Fruit fly (Drosophila melanogaster) whole organism, embryonic: ENCODE data around the gene Pvf2.

Experiments used
- ATbp ChIP-seq: fragments of 200-800 bp; sonication (Bioruptor generic); optimal IDR thresholded peaks from 2 replicates; lab custom pipeline; 2017; ENCODE audit warnings: missing biosample characterization, mild to moderate bottlenecking, missing genetic modification characterization, missing genetic modification reagents
- Asciz ChIP-seq: fragments of 200-800 bp; sonication (Bioruptor generic); optimal IDR thresholded peaks from 2 replicates; lab custom pipeline; 2017; ENCODE audit warnings: missing biosample characterization, mild to moderate bottlenecking, missing genetic modification characterization, missing genetic modification reagents
- BEAF-32 ChIP-seq: fragments of 200-800 bp; sonication (Bioruptor generic); optimal IDR thresholded peaks from 3 replicates; lab custom pipeline; 2017; ENCODE audit warnings: missing biosample characterization, missing genetic modification characterization, mild to moderate bottlenecking, moderate library complexity, missing genetic modification reagents
- BtbVII ChIP-seq: fragments of 200-800 bp; sonication (Bioruptor generic); optimal IDR thresholded peaks from 3 replicates; lab custom pipeline; 2017; ENCODE audit warnings: missing biosample characterization, mild to moderate bottlenecking, missing genetic modification characterization
- CG10209 ChIP-seq: fragments of 200-800 bp; sonication (Bioruptor generic); optimal IDR thresholded peaks from 3 replicates; lab custom pipeline; 2017; ENCODE audit warnings: missing biosample characterization, mild to moderate bottlenecking, missing genetic modification characterization, missing genetic modification reagents
- CG11456 ChIP-seq: fragments of 200-800 bp; sonication (Bioruptor generic); IDR thresholded peaks from 3 replicates; pipeline ENCODE4 v1.3.6; 2022; ENCODE audit warnings: missing biosample characterization, missing genetic modification characterization
- CG12071 ChIP-seq: fragments of 200-800 bp; sonication (Bioruptor generic); optimal IDR thresholded peaks from 3 replicates; lab custom pipeline; 2018; ENCODE audit warnings: missing biosample characterization, mild to moderate bottlenecking, missing genetic modification characterization
- CG14014 ChIP-seq: fragments of 200-800 bp; sonication (Bioruptor generic); IDR thresholded peaks from 2 replicates; pipeline ENCODE4 v1.3.6; 2022; ENCODE audit warnings: missing biosample characterization, missing genetic modification characterization
- CG14710 ChIP-seq: fragments of 200-800 bp; sonication (Bioruptor generic); optimal IDR thresholded peaks from 3 replicates; lab custom pipeline; 2019; ENCODE audit warnings: missing biosample characterization, mild to moderate bottlenecking, missing genetic modification characterization, moderate library complexity
- CG15479 ChIP-seq: fragments of 200-800 bp; sonication (Bioruptor generic); optimal IDR thresholded peaks from 3 replicates; lab custom pipeline; 2019; ENCODE audit warnings: missing biosample characterization, mild to moderate bottlenecking, missing genetic modification characterization, moderate library complexity
- CG16813 ChIP-seq: fragments of 200-800 bp; sonication (Bioruptor generic); IDR thresholded peaks from 3 replicates; pipeline ENCODE4 v1.3.6; 2022; ENCODE audit warnings: missing biosample characterization, missing genetic modification characterization; ENCODE audit not compliant: partially characterized antibody
- CG17829 ChIP-seq: fragments of 200-800 bp; optimal IDR thresholded peaks from 2 replicates; lab custom pipeline; 2019; ENCODE audit warnings: missing biosample characterization, mild to moderate bottlenecking, missing genetic modification characterization, moderate library complexity
- CG17912 ChIP-seq: fragments of 200-800 bp; sonication (Bioruptor generic); optimal IDR thresholded peaks from 2 replicates; lab custom pipeline; 2018; ENCODE audit warnings: missing biosample characterization, mild to moderate bottlenecking, missing genetic modification characterization
- CG18262 ChIP-seq: fragments of 200-800 bp; optimal IDR thresholded peaks from 3 replicates; lab custom pipeline; 2019; ENCODE audit warnings: missing biosample characterization, mild to moderate bottlenecking, missing genetic modification characterization, moderate library complexity
- CG2678 ChIP-seq: fragments of 200-800 bp; sonication (Bioruptor generic); optimal IDR thresholded peaks from 3 replicates; lab custom pipeline; 2019; ENCODE audit warnings: missing biosample characterization, mild to moderate bottlenecking, missing genetic modification characterization, moderate library complexity
- CG2889 ChIP-seq: fragments of 200-800 bp; sonication (Bioruptor generic); IDR thresholded peaks from 3 replicates; pipeline ENCODE4 v1.3.6; 2022; ENCODE audit warnings: missing biosample characterization, missing genetic modification characterization
- CG32772 ChIP-seq: fragments of 200-800 bp; sonication (Bioruptor generic); IDR thresholded peaks from 2 replicates; pipeline ENCODE4 v1.3.6; 2022; ENCODE audit warnings: missing biosample characterization, missing genetic modification characterization
- CG3281 ChIP-seq: fragments of 200-800 bp; sonication (Bioruptor generic); optimal IDR thresholded peaks from 3 replicates; lab custom pipeline; 2017; ENCODE audit warnings: missing biosample characterization, mild to moderate bottlenecking, missing genetic modification characterization
- CG33213 ChIP-seq: fragments of 200-800 bp; sonication (Bioruptor generic); optimal IDR thresholded peaks from 3 replicates; lab custom pipeline; 2016; ENCODE audit warnings: missing biosample characterization, missing genetic modification characterization
- CG3407 ChIP-seq: fragments of 200-800 bp; sonication (Bioruptor generic); optimal IDR thresholded peaks from 2 replicates; lab custom pipeline; 2018; ENCODE audit warnings: missing biosample characterization, mild to moderate bottlenecking, missing genetic modification characterization
- CG34376 ChIP-seq: fragments of 200-800 bp; sonication (Bioruptor generic); optimal IDR thresholded peaks from 2 replicates; lab custom pipeline; 2018; ENCODE audit warnings: missing biosample characterization, mild to moderate bottlenecking, missing genetic modification characterization
- CG6654 ChIP-seq: fragments of 200-800 bp; sonication (Bioruptor generic); optimal IDR thresholded peaks from 2 replicates; lab custom pipeline; 2017; ENCODE audit warnings: missing biosample characterization, mild to moderate bottlenecking, missing genetic modification characterization
- CG6689 ChIP-seq: fragments of 200-800 bp; sonication (Bioruptor generic); IDR thresholded peaks from 2 replicates; pipeline ENCODE4 v1.3.6; 2022; ENCODE audit warnings: missing biosample characterization, missing genetic modification characterization
- CrebB ChIP-seq: fragments of 200-800 bp; sonication (Bioruptor generic); optimal IDR thresholded peaks from 3 replicates; lab custom pipeline; 2018; ENCODE audit warnings: missing biosample characterization, mild to moderate bottlenecking, missing genetic modification characterization
- Dip2 ChIP-seq: fragments of 200-800 bp; sonication (Bioruptor generic); IDR thresholded peaks from 2 replicates; pipeline ENCODE4 v1.3.6; 2022; ENCODE audit warnings: missing biosample characterization, missing genetic modification characterization
- Eip74EF ChIP-seq, 2 experiments: fragments of 200-800 bp in 1 of 2; fragments of >200 bp in 1 of 2; sonication (Bioruptor generic) in 1 of 2; optimal IDR thresholded peaks; 2 replicates each; lab custom pipeline; 2017 to 2019; ENCODE audit warnings: missing biosample characterization in 2 of 2, missing genetic modification characterization in 2 of 2, mild to moderate bottlenecking in 1 of 2, moderate library complexity in 1 of 2
- Ets97D ChIP-seq: fragments of 200-800 bp; sonication (Bioruptor generic); optimal IDR thresholded peaks from 3 replicates; lab custom pipeline; 2016; ENCODE audit warnings: missing biosample characterization, missing genetic modification characterization
- Fer1 ChIP-seq: fragments of 200-800 bp; sonication (Bioruptor generic); optimal IDR thresholded peaks from 2 replicates; lab custom pipeline; 2017; ENCODE audit warnings: missing biosample characterization, mild to moderate bottlenecking, missing genetic modification characterization
- Gsc ChIP-seq: fragments of 200-800 bp; sonication (Bioruptor generic); IDR thresholded peaks from 2 replicates; pipeline ENCODE4 v1.3.6; 2022; ENCODE audit warnings: missing biosample characterization, missing genetic modification characterization
- HmgD ChIP-seq: fragments of 200-800 bp; sonication (Bioruptor generic); optimal IDR thresholded peaks from 3 replicates; lab custom pipeline; 2016; ENCODE audit warnings: missing biosample characterization, missing genetic modification characterization
- Hr3 ChIP-seq: fragments of 200-800 bp; sonication (Bioruptor generic); optimal IDR thresholded peaks from 3 replicates; lab custom pipeline; 2016; ENCODE audit warnings: missing biosample characterization, missing genetic modification characterization
- Lpt ChIP-seq: fragments of >200 bp; optimal IDR thresholded peaks from 2 replicates; lab custom pipeline; 2018; ENCODE audit warnings: missing biosample characterization, missing genetic modification characterization
- MESR4 ChIP-seq: fragments of 200-800 bp; sonication (Bioruptor generic); optimal IDR thresholded peaks from 2 replicates; lab custom pipeline; 2018; ENCODE audit warnings: missing biosample characterization, mild to moderate bottlenecking, missing genetic modification characterization, moderate library complexity
- Med ChIP-seq: fragments of 200-800 bp; sonication (Bioruptor generic); peaks from one replicate; lab custom pipeline; 2016; ENCODE audit warnings: missing biosample characterization, missing genetic modification characterization, mild to moderate bottlenecking, inconsistent platforms, moderate library complexity
- NFAT ChIP-seq: fragments of 200-800 bp; sonication (Bioruptor generic); IDR thresholded peaks from 2 replicates; pipeline ENCODE4 v1.3.6; 2022; ENCODE audit warnings: missing biosample characterization, missing genetic modification characterization
- Rx ChIP-seq: fragments of 200-800 bp; sonication (Bioruptor generic); IDR thresholded peaks from 2 replicates; pipeline ENCODE4 v1.3.6; 2022; ENCODE audit warnings: missing biosample characterization, missing genetic modification characterization
- Sry-β ChIP-seq: fragments of 200-800 bp; sonication (Bioruptor generic); optimal IDR thresholded peaks from 2 replicates; lab custom pipeline; 2018; ENCODE audit warnings: missing biosample characterization, mild to moderate bottlenecking, missing genetic modification characterization, moderate library complexity
- ac ChIP-seq: fragments of 200-800 bp; sonication (Bioruptor generic); optimal IDR thresholded peaks from 3 replicates; lab custom pipeline; 2017; ENCODE audit warnings: missing biosample characterization, mild to moderate bottlenecking, missing genetic modification characterization
- dm ChIP-seq: fragments of 200-800 bp; sonication (Bioruptor generic); optimal IDR thresholded peaks from 3 replicates; lab custom pipeline; 2016; ENCODE audit warnings: missing biosample characterization, missing genetic modification characterization
- en ChIP-seq: fragments of 200-800 bp; sonication (Bioruptor generic); optimal IDR thresholded peaks from 2 replicates; lab custom pipeline; 2016; ENCODE audit warnings: missing biosample characterization, missing genetic modification characterization
- fd102C ChIP-seq: fragments of 200-800 bp; sonication (Bioruptor generic); optimal IDR thresholded peaks from 2 replicates; lab custom pipeline; 2018; ENCODE audit warnings: missing biosample characterization, mild to moderate bottlenecking, missing genetic modification characterization, moderate library complexity
- fru ChIP-seq: fragments of >200 bp; optimal IDR thresholded peaks from 2 replicates; lab custom pipeline; 2017
- gt ChIP-seq: fragments of 200-800 bp; sonication (Bioruptor generic); IDR thresholded peaks from 2 replicates; pipeline ENCODE4 v1.3.6; 2022; ENCODE audit warnings: missing biosample characterization, missing genetic modification characterization
- inv ChIP-seq: fragments of 200-800 bp; sonication (Bioruptor generic); IDR thresholded peaks from 2 replicates; pipeline ENCODE4 v1.3.6; 2022; ENCODE audit warnings: missing biosample characterization, missing genetic modification characterization; ENCODE audit not compliant: partially characterized antibody
- klu ChIP-seq: fragments of 200-800 bp; sonication (Bioruptor generic); IDR thresholded peaks from 2 replicates; pipeline ENCODE4 v1.3.6; 2022; ENCODE audit warnings: missing biosample characterization, missing genetic modification characterization
- lmd ChIP-seq: fragments of 200-800 bp; sonication (Bioruptor generic); IDR thresholded peaks from 2 replicates; pipeline ENCODE4 v1.3.6; 2022; ENCODE audit warnings: missing biosample characterization, missing genetic modification characterization
- nerfin-1 ChIP-seq: fragments of 200-800 bp; sonication (Bioruptor generic); optimal IDR thresholded peaks from 3 replicates; lab custom pipeline; 2019; ENCODE audit warnings: missing biosample characterization, mild to moderate bottlenecking, missing genetic modification characterization, moderate library complexity
- pan ChIP-seq, 4 experiments: fragments of >200 bp in 3 of 4; fragments of 200-800 bp in 1 of 4; sonication (Bioruptor generic) in 1 of 4; optimal IDR thresholded peaks in 3 of 4; IDR thresholded peaks in 1 of 4; 2 replicates each; pipeline versions ENCODE4 v1.3.6 to Lab custom; 2017 to 2022; ENCODE audit warnings: missing biosample characterization in 2 of 4, missing genetic modification characterization in 2 of 4, mixed read lengths in 1 of 4
- stwl ChIP-seq: fragments of 200-800 bp; sonication (Bioruptor generic); optimal IDR thresholded peaks from 3 replicates; lab custom pipeline; 2018; ENCODE audit warnings: missing biosample characterization, mild to moderate bottlenecking, missing genetic modification characterization, moderate library complexity
- trh ChIP-seq: fragments of 200-800 bp; sonication (Bioruptor generic); optimal IDR thresholded peaks from 2 replicates; lab custom pipeline; 2016; ENCODE audit warnings: missing biosample characterization, missing genetic modification characterization
- tup ChIP-seq: fragments of 200-800 bp; sonication (Bioruptor generic); optimal IDR thresholded peaks from 2 replicates; lab custom pipeline; 2016; ENCODE audit warnings: missing biosample characterization, mild to moderate bottlenecking, missing genetic modification characterization, moderate library complexity

Gene Pvf2

DNA sequence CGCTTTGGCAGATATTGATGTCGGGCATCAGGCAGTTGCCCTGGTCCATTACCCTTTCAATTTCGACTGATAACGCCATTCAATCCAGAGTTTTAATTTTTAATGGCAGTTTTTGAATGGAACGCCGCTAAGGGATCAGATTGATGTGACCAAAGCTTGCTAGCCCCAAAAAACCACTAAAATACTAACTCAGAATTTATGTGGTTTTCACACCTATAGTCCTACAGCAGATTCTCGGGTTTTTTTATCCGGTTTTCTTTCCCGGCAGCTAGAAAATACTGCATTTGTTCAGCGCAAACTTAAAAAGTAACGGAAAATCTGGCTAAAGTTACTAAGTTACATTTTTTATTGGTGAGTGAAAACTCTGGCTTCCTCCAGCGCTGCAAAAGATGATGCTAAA lies 18.7 kb downstream of the Pvf2 start, which contains the start of gene Nuf2 (continued):
- TF ChIP-seq CG17912 (GFP tag; lab: Kevin White, UChicago), result no peak
- TF ChIP-seq CG2889 (GFP tag; lab: Robert Waterston, UW), result no peak
- TF ChIP-seq CG17829, result peak; percentile 24
- no peak for TF ChIP-seq fru (lab: Kevin White, UChicago)
- no peak for TF ChIP-seq Gsc (GFP tag; lab: Robert Waterston, UW)
- TF ChIP-seq HmgD (GFP tag; lab: Kevin White, UChicago), result peak; percentile 28
- TF ChIP-seq Med (GFP tag; lab: Kevin White, UChicago), result peak; percentile 67
- TF ChIP-seq NFAT, result peak; percentile 8; the same call in 1 of the 2 replicates
- no peak for TF ChIP-seq CG10209 (GFP tag; lab: Kevin White, UChicago)
- TF ChIP-seq fd102C (GFP tag; lab: Kevin White, UChicago), result no peak
- peak; percentile 19 for TF ChIP-seq MESR4
- no peak for TF ChIP-seq tup (GFP tag; lab: Kevin White, UChicago)
- peak in 1 of 2 experiments; percentile 4 for TF ChIP-seq Eip74EF (GFP tag; optimal IDR thresholded peaks at IDR 0.05; lab: Kevin White, UChicago)
- TF ChIP-seq CG2678, result no peak
- TF ChIP-seq lmd, result no peak
- TF ChIP-seq CG3407 (GFP tag; lab: Kevin White, UChicago), result no peak
- TF ChIP-seq CG15479, result no peak
- TF ChIP-seq CG16813 (GFP tag; lab: Robert Waterston, UW), result no peak
- TF ChIP-seq gt, result no peak
- no peak for TF ChIP-seq CG6654
- no peak for TF ChIP-seq CG32772 (GFP tag; lab: Robert Waterston, UW)
- TF ChIP-seq ac, result no peak
- TF ChIP-seq klu (GFP tag; lab: Robert Waterston, UW), result no peak
- no peak for TF ChIP-seq CG3281 (GFP tag; lab: Kevin White, UChicago)
- TF ChIP-seq dm (GFP tag; lab: Kevin White, UChicago), result no peak
- TF ChIP-seq Rx (GFP tag; lab: Robert Waterston, UW), result no peak
- no peak for TF ChIP-seq Hr3 (GFP tag; lab: Kevin White, UChicago)
- no peak for TF ChIP-seq en
- no peak for TF ChIP-seq CG34376 (GFP tag; lab: Kevin White, UChicago)
- TF ChIP-seq Ets97D (GFP tag; lab: Kevin White, UChicago), result peak; percentile 73
- peak; percentile 33 for TF ChIP-seq BEAF-32 (GFP tag; lab: Kevin White, UChicago)
- TF ChIP-seq stwl (tag; lab: Kevin White, UChicago), result peak; percentile 70
- TF ChIP-seq Sry-β (GFP tag; lab: Kevin White, UChicago), result peak; percentile 84
- TF ChIP-seq Dip2 (GFP tag; lab: Robert Waterston, UW), result no peak
- no peak for TF ChIP-seq CrebB (tag; lab: Kevin White, UChicago)
- TF ChIP-seq ATbp (GFP tag; lab: Kevin White, UChicago), result no peak
- no peak for TF ChIP-seq CG6689 (GFP tag; lab: Robert Waterston, UW)
- TF ChIP-seq CG11456, result no peak
- no peak for TF ChIP-seq Lpt (GFP tag; lab: Kevin White, UChicago)
- no peak for TF ChIP-seq pan (optimal IDR thresholded peaks at IDR 0.05; lab: Kevin White, UChicago)
- peak in 1 of 2 experiments; percentile 27 for TF ChIP-seq pan (GFP tag; optimal IDR thresholded peaks at IDR 0.05 in 1 of 2, IDR thresholded peaks at IDR 0.05 in 1 of 2)
- TF ChIP-seq BtbVII, result no peak
- TF ChIP-seq CG12071 (GFP tag; lab: Kevin White, UChicago), result no peak
- TF ChIP-seq CG18262 (tag; lab: Kevin White, UChicago), result no peak
- TF ChIP-seq inv (GFP tag; lab: Robert Waterston, UW), result no peak
- peak; percentile 67 for TF ChIP-seq CG14710 (tag; lab: Kevin White, UChicago)
- no peak for TF ChIP-seq trh
- no peak for TF ChIP-seq nerfin-1 (tag; lab: Kevin White, UChicago)
- TF ChIP-seq CG33213, result peak; percentile 69
- TF ChIP-seq CG14014, result no peak
- no peak for TF ChIP-seq Asciz (GFP tag; lab: Kevin White, UChicago)
- TF ChIP-seq Fer1 (GFP tag; lab: Kevin White, UChicago), result no peak
